Fruit fly (Drosophila melanogaster) whole organism, embryonic: ENCODE measurements around the gene Dph3.

Experiments used
- CG10147 ChIP-seq: fragments of 200-800 bp; sonication (Bioruptor generic); optimal IDR thresholded peaks from 2 replicates; lab custom pipeline; 2019; ENCODE audit warnings: missing biosample characterization, mild to moderate bottlenecking, missing genetic modification characterization, moderate library complexity
- CG10979 ChIP-seq: fragments of 200-800 bp; sonication (Bioruptor generic); optimal IDR thresholded peaks from 2 replicates; lab custom pipeline; 2018; ENCODE audit warnings: missing biosample characterization, mild to moderate bottlenecking, missing genetic modification characterization, moderate library complexity
- CG11504 ChIP-seq: fragments of 200-800 bp; sonication (Bioruptor generic); optimal IDR thresholded peaks from 3 replicates; lab custom pipeline; 2019; ENCODE audit warnings: missing biosample characterization, mild to moderate bottlenecking, missing genetic modification characterization, moderate library complexity
- CG12236 ChIP-seq: fragments of 200-800 bp; sonication (Bioruptor generic); optimal IDR thresholded peaks from 2 replicates; lab custom pipeline; 2016; ENCODE audit warnings: missing biosample characterization, missing genetic modification characterization
- CG15073 ChIP-seq: fragments of 200-800 bp; sonication (Bioruptor generic); optimal IDR thresholded peaks from 2 replicates; lab custom pipeline; 2016; ENCODE audit warnings: missing biosample characterization, missing genetic modification characterization
- CG2120 ChIP-seq: fragments of 200-800 bp; sonication (Bioruptor generic); optimal IDR thresholded peaks from 3 replicates; lab custom pipeline; 2016; ENCODE audit warnings: missing biosample characterization, missing genetic modification characterization
- CG30020 ChIP-seq: fragments of 200-800 bp; optimal IDR thresholded peaks from 2 replicates; lab custom pipeline; 2019; ENCODE audit warnings: missing biosample characterization, mild to moderate bottlenecking, missing genetic modification characterization, moderate library complexity
- CG30431 ChIP-seq: fragments of 200-800 bp; sonication (Bioruptor generic); optimal IDR thresholded peaks from 2 replicates; lab custom pipeline; 2017; ENCODE audit warnings: missing biosample characterization, missing genetic modification characterization
- CG3281 ChIP-seq: fragments of 200-800 bp; sonication (Bioruptor generic); optimal IDR thresholded peaks from 3 replicates; lab custom pipeline; 2017; ENCODE audit warnings: missing biosample characterization, mild to moderate bottlenecking, missing genetic modification characterization
- CG33213 ChIP-seq: fragments of 200-800 bp; sonication (Bioruptor generic); optimal IDR thresholded peaks from 3 replicates; lab custom pipeline; 2016; ENCODE audit warnings: missing biosample characterization, missing genetic modification characterization
- CG4282 ChIP-seq: fragments of 200-800 bp; sonication (Bioruptor generic); optimal IDR thresholded peaks from 2 replicates; lab custom pipeline; 2016; ENCODE audit warnings: missing biosample characterization, missing genetic modification characterization
- CG5245 ChIP-seq: fragments of 200-800 bp; sonication (Bioruptor generic); optimal IDR thresholded peaks from 3 replicates; lab custom pipeline; 2016; ENCODE audit warnings: missing biosample characterization, missing genetic modification characterization
- CG6654 ChIP-seq: fragments of 200-800 bp; sonication (Bioruptor generic); optimal IDR thresholded peaks from 2 replicates; lab custom pipeline; 2017; ENCODE audit warnings: missing biosample characterization, mild to moderate bottlenecking, missing genetic modification characterization
- CG7372 ChIP-seq: fragments of 200-800 bp; sonication (Bioruptor generic); IDR thresholded peaks from 2 replicates; pipeline ENCODE4 v1.3.6; 2022; ENCODE audit warnings: missing biosample characterization, missing genetic modification characterization
- CG7556 ChIP-seq: fragments of 200-800 bp; sonication (Bioruptor generic); optimal IDR thresholded peaks from 2 replicates; lab custom pipeline; 2017; ENCODE audit warnings: missing biosample characterization, mild to moderate bottlenecking, missing genetic modification characterization
- CG9215 ChIP-seq: fragments of 200-800 bp; sonication (Bioruptor generic); IDR thresholded peaks from 2 replicates; pipeline ENCODE4 v1.3.6; 2022; ENCODE audit warnings: missing biosample characterization, missing genetic modification characterization
- CG9609 ChIP-seq: fragments of 200-800 bp; sonication (Bioruptor generic); optimal IDR thresholded peaks from 3 replicates; lab custom pipeline; 2016; ENCODE audit warnings: missing biosample characterization, missing genetic modification characterization
- D19A ChIP-seq: fragments of 200-800 bp; optimal IDR thresholded peaks from 3 replicates; lab custom pipeline; 2019; ENCODE audit warnings: missing biosample characterization, mild to moderate bottlenecking, missing genetic modification characterization, moderate library complexity
- E2f1 ChIP-seq: fragments of 200-800 bp; sonication (Bioruptor generic); IDR thresholded peaks from 2 replicates; pipeline ENCODE4 v1.3.6; 2022; ENCODE audit warnings: missing biosample characterization, missing genetic modification characterization
- Elba2 ChIP-seq: fragments of 200-800 bp; sonication (Bioruptor generic); optimal IDR thresholded peaks from 3 replicates; lab custom pipeline; 2016; ENCODE audit warnings: missing biosample characterization, missing genetic modification characterization
- Fer1 ChIP-seq: fragments of 200-800 bp; sonication (Bioruptor generic); optimal IDR thresholded peaks from 2 replicates; lab custom pipeline; 2017; ENCODE audit warnings: missing biosample characterization, mild to moderate bottlenecking, missing genetic modification characterization
- Fer2 ChIP-seq: fragments of 200-800 bp; sonication (Bioruptor generic); optimal IDR thresholded peaks from 2 replicates; lab custom pipeline; 2018; ENCODE audit warnings: missing biosample characterization, mild to moderate bottlenecking, missing genetic modification characterization, moderate library complexity
- Fer3 ChIP-seq: fragments of 200-800 bp; sonication (Bioruptor generic); optimal IDR thresholded peaks from 2 replicates; lab custom pipeline; 2018; ENCODE audit warnings: missing biosample characterization, mild to moderate bottlenecking, missing genetic modification characterization, moderate library complexity
- Hmr ChIP-seq: fragments of 200-800 bp; sonication (Bioruptor generic); optimal IDR thresholded peaks from 3 replicates; lab custom pipeline; 2017; ENCODE audit warnings: mild to moderate bottlenecking, missing biosample characterization, missing genetic modification reagents, missing genetic modification characterization
- Lhr ChIP-seq: fragments of 200-800 bp; sonication (Bioruptor generic); optimal IDR thresholded peaks from 3 replicates; lab custom pipeline; 2017; ENCODE audit warnings: mild to moderate bottlenecking, missing biosample characterization, missing genetic modification reagents, missing genetic modification characterization
- NC2β ChIP-seq: fragments of 200-800 bp; sonication (Bioruptor generic); optimal IDR thresholded peaks from 2 replicates; lab custom pipeline; 2016; ENCODE audit warnings: missing biosample characterization, missing genetic modification characterization
- Neu2 ChIP-seq: fragments of 200-800 bp; sonication (Bioruptor generic); optimal IDR thresholded peaks from 3 replicates; lab custom pipeline; 2016; ENCODE audit warnings: missing biosample characterization, missing genetic modification characterization, borderline replicate concordance
- Ptx1 ChIP-seq: fragments of 200-800 bp; sonication (Bioruptor generic); IDR thresholded peaks from 2 replicates; pipeline ENCODE4 v1.3.6; 2022; ENCODE audit warnings: missing biosample characterization, missing genetic modification characterization
- Rx ChIP-seq: fragments of 200-800 bp; sonication (Bioruptor generic); IDR thresholded peaks from 2 replicates; pipeline ENCODE4 v1.3.6; 2022; ENCODE audit warnings: missing biosample characterization, missing genetic modification characterization
- Ssrp ChIP-seq: fragments of 200-800 bp; sonication (Bioruptor generic); optimal IDR thresholded peaks from 2 replicates; lab custom pipeline; 2018; ENCODE audit warnings: missing biosample characterization, mild to moderate bottlenecking, missing genetic modification characterization, moderate library complexity
- Trl ChIP-seq, 3 experiments: fragments of >200 bp in 2 of 3; fragments of 200-800 bp in 1 of 3; sonication (Bioruptor generic) in 1 of 3; optimal IDR thresholded peaks; 2 replicates in 1 of 3; 3 replicates in 2 of 3; lab custom pipeline; 2016 to 2017; ENCODE audit warnings: missing biosample characterization in 1 of 3, missing genetic modification characterization in 1 of 3
- Usf ChIP-seq: fragments of 200-800 bp; sonication (Bioruptor generic); optimal IDR thresholded peaks from 2 replicates; lab custom pipeline; 2017; ENCODE audit warnings: missing genotype, missing biosample characterization, missing genetic modification characterization
- bigmax ChIP-seq: fragments of 200-800 bp; sonication (Bioruptor generic); optimal IDR thresholded peaks from 2 replicates; lab custom pipeline; 2018; ENCODE audit warnings: missing biosample characterization, mild to moderate bottlenecking, missing genetic modification characterization
- cato ChIP-seq: fragments of 200-800 bp; sonication (Bioruptor generic); optimal IDR thresholded peaks from 2 replicates; lab custom pipeline; 2016; ENCODE audit warnings: missing biosample characterization, missing genetic modification characterization, borderline replicate concordance
- chm ChIP-seq: fragments of 200-800 bp; sonication (Bioruptor generic); IDR thresholded peaks from 2 replicates; pipeline ENCODE4 v1.3.6; 2022; ENCODE audit warnings: missing biosample characterization, missing genetic modification characterization
- chn ChIP-seq: fragments of 200-800 bp; sonication (Bioruptor generic); optimal IDR thresholded peaks from 2 replicates; lab custom pipeline; 2016; ENCODE audit warnings: missing biosample characterization, missing genetic modification characterization
- dati ChIP-seq: fragments of 200-800 bp; sonication (Bioruptor generic); IDR thresholded peaks from 2 replicates; pipeline ENCODE4 v1.3.6; 2022; ENCODE audit warnings: missing biosample characterization, missing genetic modification characterization
- dm ChIP-seq: fragments of 200-800 bp; sonication (Bioruptor generic); optimal IDR thresholded peaks from 3 replicates; lab custom pipeline; 2016; ENCODE audit warnings: missing biosample characterization, missing genetic modification characterization
- esg ChIP-seq: fragments of 200-800 bp; sonication (Bioruptor generic); conservative IDR thresholded peaks from 2 replicates; pipeline ENCODE4 v1.3.6; 2022; ENCODE audit warnings: missing biosample characterization, missing genetic modification characterization
- gem ChIP-seq: fragments of 200-800 bp; sonication (Bioruptor generic); optimal IDR thresholded peaks from 2 replicates; lab custom pipeline; 2019; ENCODE audit warnings: missing biosample characterization, mild to moderate bottlenecking, missing genetic modification characterization, moderate library complexity
- ham ChIP-seq: fragments of 200-800 bp; sonication (Bioruptor generic); IDR thresholded peaks from 2 replicates; pipeline ENCODE4 v1.3.6; 2022; ENCODE audit warnings: missing biosample characterization, missing genetic modification characterization
- insv ChIP-seq, 2 experiments: fragments of 200-800 bp; sonication (Bioruptor generic); optimal IDR thresholded peaks; 3 replicates each; lab custom pipeline; 2016 to 2018; ENCODE audit warnings: missing biosample characterization in 2 of 2, missing genetic modification characterization in 2 of 2
- kah ChIP-seq: fragments of 200-800 bp; sonication (Bioruptor generic); optimal IDR thresholded peaks from 2 replicates; lab custom pipeline; 2018; ENCODE audit warnings: missing biosample characterization, mild to moderate bottlenecking, missing genetic modification characterization
- kay ChIP-seq: fragments of 200-800 bp; sonication (Bioruptor generic); optimal IDR thresholded peaks from 2 replicates; lab custom pipeline; 2016; ENCODE audit warnings: missing biosample characterization, missing genetic modification characterization
- nmo ChIP-seq: fragments of 200-800 bp; sonication (Bioruptor generic); optimal IDR thresholded peaks from 2 replicates; lab custom pipeline; 2018; ENCODE audit warnings: missing biosample characterization, mild to moderate bottlenecking, missing genetic modification characterization, moderate library complexity
- oc ChIP-seq: fragments of 200-800 bp; sonication (Bioruptor generic); optimal IDR thresholded peaks from 2 replicates; lab custom pipeline; 2018; ENCODE audit warnings: missing biosample characterization, mild to moderate bottlenecking, missing genetic modification characterization, moderate library complexity
- repo ChIP-seq: fragments of 200-800 bp; sonication (Bioruptor generic); optimal IDR thresholded peaks from 2 replicates; lab custom pipeline; 2016; ENCODE audit warnings: missing biosample characterization, missing genetic modification characterization
- sob ChIP-seq: fragments of 200-800 bp; sonication (Bioruptor generic); IDR thresholded peaks from 2 replicates; pipeline ENCODE4 v1.3.6; 2022; ENCODE audit warnings: missing biosample characterization, missing genetic modification characterization
- tna ChIP-seq: fragments of 200-800 bp; sonication (Bioruptor generic); IDR thresholded peaks from 2 replicates; pipeline ENCODE4 v1.3.6; 2022; ENCODE audit warnings: missing biosample characterization, missing genetic modification characterization; ENCODE audit not compliant: partially characterized antibody
- tx ChIP-seq: fragments of 200-800 bp; sonication (Bioruptor generic); optimal IDR thresholded peaks from 2 replicates; lab custom pipeline; 2016; ENCODE audit warnings: missing biosample characterization, missing genetic modification characterization

The Dph3 gene

DNA sequence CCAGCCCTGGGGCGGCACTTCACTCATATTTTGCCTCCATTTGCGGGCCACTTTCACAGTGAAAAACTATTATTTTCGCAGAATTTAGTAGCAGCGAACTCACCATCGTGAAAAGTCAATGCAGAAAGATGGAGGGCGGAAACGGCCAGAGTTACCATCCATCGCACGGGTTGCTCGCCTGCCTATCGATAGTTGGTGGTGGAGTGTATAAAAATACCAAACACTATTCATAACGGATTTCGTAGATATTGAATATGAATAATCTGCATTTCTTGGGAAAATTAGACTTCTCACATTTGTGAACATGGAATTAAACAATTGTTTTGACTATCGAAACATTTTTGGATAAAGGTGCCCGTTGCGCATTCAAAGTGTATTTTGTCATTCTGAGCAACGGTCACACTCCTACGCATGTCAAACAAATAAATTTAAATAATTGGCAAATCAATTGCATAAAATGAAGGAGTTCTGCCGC, 15.5 kb upstream of the Dph3 start, which contains the start of the genes RpS25 and CG4820 (continued):
- TF ChIP-seq sob (GFP tag; lab: Robert Waterston, UW) (peak; percentile 91), Lhr (GFP tag; lab: Kevin White, UChicago) (peak; percentile 90), tx (GFP tag; lab: Kevin White, UChicago) (peak; percentile 80), Usf (GFP tag; lab: Kevin White, UChicago) (peak; percentile 80), chn (peak; percentile 72), Ptx1 (peak; percentile 79), dm (GFP tag; lab: Kevin White, UChicago) (peak; percentile 97), chm (GFP tag; lab: Robert Waterston, UW) (peak; percentile 90), NC2β (GFP tag; lab: Kevin White, UChicago) (peak; percentile 98), kay (GFP tag; lab: Kevin White, UChicago) (peak; percentile 24), D19A (peak; percentile 65), CG11504 (tag; lab: Kevin White, UChicago) (peak; percentile 84), bigmax (peak; percentile 92), CG2120 (GFP tag; lab: Kevin White, UChicago) (peak; percentile 78), Ssrp (peak; percentile 81), tna (peak; percentile 62; the same call in 1 of the 2 replicates), CG9609 (peak; percentile 89), Fer1 (GFP tag; lab: Kevin White, UChicago) (peak; percentile 96), CG33213 (GFP tag; lab: Kevin White, UChicago) (peak; percentile 96), CG5245 (peak; percentile 85), kah (peak; percentile 85), CG7556 (GFP tag; lab: Kevin White, UChicago) (peak; percentile 75), CG10979 (tag; lab: Kevin White, UChicago) (peak; percentile 83), cato (GFP tag; lab: Kevin White, UChicago) (peak; percentile 82), CG12236 (GFP tag; lab: Kevin White, UChicago) (peak; percentile 89), CG30431 (GFP tag; lab: Kevin White, UChicago) (peak; percentile 83), Fer3 (tag; lab: Kevin White, UChicago) (peak; percentile 91), Trl (optimal IDR thresholded peaks at IDR 0.05; lab: Kevin White, UChicago) (no peak), Trl (GFP tag; optimal IDR thresholded peaks at IDR 0.05; lab: Kevin White, UChicago) (peak; percentile 96), CG4282 (GFP tag; lab: Kevin White, UChicago) (peak; percentile 62), CG9215 (GFP tag; lab: Robert Waterston, UW) (peak; percentile 65), Fer2 (tag; lab: Kevin White, UChicago) (peak; percentile 85), ham (peak; percentile 55; the same call in 1 of the 2 replicates), CG15073 (GFP tag; lab: Kevin White, UChicago) (peak; percentile 9), Hmr (peak; percentile 97), Neu2 (GFP tag; lab: Kevin White, UChicago) (peak; percentile 85), insv (GFP tag; optimal IDR thresholded peaks at IDR 0.05; lab: Kevin White, UChicago) (peak in 1 of 2 experiments; percentile 84), CG7372 (peak; percentile 82), gem (tag; lab: Kevin White, UChicago) (peak; percentile 80), Rx (GFP tag; lab: Robert Waterston, UW) (peak; percentile 79), CG3281 (GFP tag; lab: Kevin White, UChicago) (peak; percentile 95), CG10147 (peak; percentile 89), nmo (peak; percentile 93), Elba2 (GFP tag; lab: Kevin White, UChicago) (peak; percentile 52), esg (GFP tag; lab: Robert Waterston, UW) (peak; percentile 29; the same call in 1 of the 2 replicates), dati (GFP tag; lab: Robert Waterston, UW) (peak; percentile 84), E2f1 (GFP tag; lab: Robert Waterston, UW) (peak; percentile 78), CG6654 (GFP tag; lab: Kevin White, UChicago) (peak; percentile 71), oc (peak; percentile 63), CG30020 (tag; lab: Kevin White, UChicago) (peak; percentile 84), repo (GFP tag; lab: Kevin White, UChicago) (peak; percentile 92)
